Worm (Caenorhabditis elegans) whole organism, L2 larva: ENCODE measurements around the gene C06C6.8.

Source experiments
- egl-27 ChIP-seq: sonication (generic microtip); optimal IDR thresholded peaks from 3 replicates; lab custom pipeline; 2017; ENCODE audit warnings: missing biosample characterization, missing genetic modification reagents, missing genetic modification characterization
- fos-1 ChIP-seq: fragments of 150-350 bp; optimal IDR thresholded peaks from 2 replicates; lab custom pipeline; 2014; ENCODE audit warnings: missing biosample characterization, missing genetic modification characterization
- lin-39 ChIP-seq: fragments of 150-350 bp; optimal IDR thresholded peaks from 2 replicates; lab custom pipeline; 2014; ENCODE audit warnings: missing biosample characterization, missing genetic modification reagents, missing genetic modification characterization
- nhr-23 ChIP-seq: fragments of 150-350 bp; optimal IDR thresholded peaks from 2 replicates; lab custom pipeline; 2014; ENCODE audit warnings: missing biosample characterization, missing genetic modification reagents, missing genetic modification characterization
- ztf-4 ChIP-seq: fragments of 150-350 bp; optimal IDR thresholded peaks from 2 replicates; lab custom pipeline; 2014; ENCODE audit warnings: missing biosample characterization, missing genetic modification characterization

DNA sequence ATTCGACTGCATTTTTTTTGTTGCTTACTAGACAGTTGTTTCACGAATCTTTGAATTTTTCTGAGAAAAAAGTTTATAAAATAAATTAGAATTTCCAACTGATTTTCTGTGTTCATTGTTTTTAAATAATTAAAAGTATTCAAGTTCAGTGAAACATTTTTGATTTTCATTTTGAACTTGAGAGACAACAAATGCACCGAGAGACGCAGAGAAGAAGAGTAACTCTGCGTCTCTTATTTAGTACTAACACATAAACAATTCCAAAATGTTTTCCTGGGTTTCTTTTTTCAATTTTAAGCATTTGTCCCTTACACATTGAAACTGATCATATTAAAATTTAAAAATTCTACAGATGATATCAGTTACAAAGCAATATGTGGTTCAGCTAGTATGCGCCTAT is 37.5 kb upstream of the C06C6.8 start:
- TF ChIP-seq lin-39 (tag; lab: Kevin White, UChicago): no peak
- no peak for TF ChIP-seq egl-27 (tag; lab: Kevin White, UChicago)
- TF ChIP-seq ztf-4: no peak
- no peak for TF ChIP-seq fos-1
- no peak for TF ChIP-seq nhr-23 (tag; lab: Kevin White, UChicago)
